Fruit fly (Drosophila melanogaster) S2 (cell line): ENCODE data around the gene Cyp312a1.

Experiments
- CG8478 ChIP-seq: fragments of >200 bp; optimal IDR thresholded peaks from 2 replicates; lab custom pipeline; 2018
- CTCF ChIP-seq, 2 experiments: fragments of >200 bp; optimal IDR thresholded peaks; 2 replicates each; lab custom pipeline; 2018

DNA sequence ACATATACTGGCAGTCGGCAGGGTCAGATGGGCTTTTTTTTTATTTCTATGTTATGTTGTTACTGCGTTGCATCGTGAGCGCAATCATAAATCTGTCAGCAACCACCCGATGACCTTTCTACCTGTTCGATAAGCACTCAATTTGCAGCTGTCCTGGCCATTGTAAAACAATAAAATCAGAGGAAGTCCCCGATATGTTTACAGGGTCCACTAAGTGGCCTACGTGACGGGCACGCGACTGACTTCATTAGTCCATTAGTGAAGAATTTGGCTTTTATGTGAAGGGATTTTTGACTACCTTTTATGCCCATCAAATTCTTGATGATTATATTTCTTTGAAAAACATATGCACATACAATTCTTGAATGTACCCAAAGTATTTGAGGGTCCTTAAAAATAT is 5.8 kb upstream of the Cyp312a1 start:
- TF ChIP-seq CG8478 (no peak), CTCF (optimal IDR thresholded peaks at IDR 0.05; lab: Kevin White, UChicago) (no peak)
